Worm (Caenorhabditis elegans): Measurements from ENCODE around the gene srv-27.
"Not testable (repeated sequence)": the region's sequence is repeated elsewhere in the genome, so short reads cannot be mapped to it uniquely, and the experiment has no call there.

srv-27 gene

ce11 chrIV:6317357-6317756 is 19.2 kb upstream of the srv-27 start, which contains the start of gene Y73B6BL.12:
Gene Y73B6BL.12, minus strand, starts transcription at chrIV:6317457.
- TF ChIP-seq hlh-30 (tag; optimal IDR thresholded peaks at IDR 0.05; ENCODE audit: insufficient read depth); rbr-2 (tag; optimal IDR thresholded peaks at IDR 0.05); dmd-9 (GFP tag; IDR thresholded peaks at IDR 0.05): not testable (repeated sequence)

DNA sequence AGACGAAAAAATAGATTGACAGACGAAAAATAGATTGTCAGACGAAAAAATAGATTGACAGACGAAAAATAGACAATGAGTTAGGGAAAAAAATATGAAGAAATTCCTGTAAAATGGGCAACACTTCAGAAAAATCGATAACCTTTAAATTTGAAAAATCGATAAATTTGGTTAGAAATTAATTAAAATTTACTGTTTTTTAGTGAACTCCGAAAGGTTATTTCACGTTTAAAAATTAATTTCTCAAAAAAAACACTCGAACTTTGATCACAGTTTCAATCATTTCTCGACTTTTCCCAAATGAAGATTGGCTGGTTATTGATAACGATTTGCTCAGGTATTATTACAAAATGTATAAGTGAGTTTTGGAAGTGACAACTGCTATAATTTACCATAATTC is 9.3 kb upstream of the srv-27 start, which contains the start of gene csp-2:
TSS of gene csp-2 (plus strand) at position 301 of the 400 bp plus-strand sequence.
- TF ChIP-seq R02D3.7 (tag; optimal IDR thresholded peaks at IDR 0.05) (no peak), spr-3 (GFP tag; optimal IDR thresholded peaks at IDR 0.05) (no peak), ztf-11 (tag; optimal IDR thresholded peaks at IDR 0.05) (no peak), ceh-28 (tag; optimal IDR thresholded peaks at IDR 0.05) (peak; percentile 23)

DNA sequence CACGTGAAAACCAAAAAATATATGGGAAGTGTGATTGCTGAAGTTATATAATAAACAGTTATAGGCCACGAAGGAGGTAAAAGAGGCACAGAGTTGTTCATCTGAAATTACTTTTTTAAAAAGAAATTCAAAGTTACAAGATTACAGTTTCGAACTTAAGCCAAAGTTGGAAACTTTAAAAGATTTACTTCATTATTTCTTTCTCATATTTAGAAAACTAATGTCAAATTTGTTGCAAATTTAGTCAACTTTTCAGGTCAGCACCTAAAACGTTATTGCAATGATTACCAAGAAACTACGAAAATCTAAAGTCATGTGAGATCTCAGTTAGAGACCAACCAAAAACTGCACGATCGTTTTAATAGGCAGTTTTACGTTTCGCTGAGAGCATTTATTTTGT is 5.5 kb upstream of the srv-27 start, which contains the start of gene srv-25:
TSS of gene srv-25 (minus strand) at position 101 of the 400 bp plus-strand sequence.
- TF ChIP-seq ceh-20 (GFP tag; IDR thresholded peaks at IDR 0.05), result no peak
- TF ChIP-seq gei-8 (GFP tag; optimal IDR thresholded peaks at IDR 0.05), result no peak
- TF ChIP-seq nhr-77 (tag; optimal IDR thresholded peaks at IDR 0.05), result no peak
- no peak for TF ChIP-seq Y105C5A.15 (GFP tag; IDR thresholded peaks at IDR 0.05)
- no peak for TF ChIP-seq ceh-28 (tag; optimal IDR thresholded peaks at IDR 0.05)
- TF ChIP-seq vab-7 (GFP tag; IDR thresholded peaks at IDR 0.05), result no peak
- TF ChIP-seq F44E2.7 (GFP tag; IDR thresholded peaks at IDR 0.05), result no peak
- no peak for TF ChIP-seq hif-1 (tag; optimal IDR thresholded peaks at IDR 0.05)
- TF ChIP-seq ceh-32 (tag; optimal IDR thresholded peaks at IDR 0.05; ENCODE audit: poor library complexity), result no peak
- no peak for TF ChIP-seq zfp-2 (tag; optimal IDR thresholded peaks at IDR 0.05)
- TF ChIP-seq ZK337.2 (GFP tag; IDR thresholded peaks at IDR 0.05), result no peak
- TF ChIP-seq lsy-2 (tag; optimal IDR thresholded peaks at IDR 0.05), result no peak
- TF ChIP-seq T26A8.4 (GFP tag; IDR thresholded peaks at IDR 0.05), result no peak
- no peak for TF ChIP-seq mep-1 (tag; optimal IDR thresholded peaks at IDR 0.05)
- TF ChIP-seq ceh-82 (tag; optimal IDR thresholded peaks at IDR 0.05), result no peak
- TF ChIP-seq ztf-11 (tag; optimal IDR thresholded peaks at IDR 0.05), result no peak
- TF ChIP-seq skn-1 (tag; optimal IDR thresholded peaks at IDR 0.05), result no peak
- TF ChIP-seq F26F4.8 (GFP tag; conservative IDR thresholded peaks at IDR 0.05), result no peak
- TF ChIP-seq unc-39 (tag; optimal IDR thresholded peaks at IDR 0.05), result no peak
- TF ChIP-seq spr-3 (GFP tag; optimal IDR thresholded peaks at IDR 0.05), result no peak

- no peak for TF ChIP-seq dmd-6 (GFP tag; IDR thresholded peaks at IDR 0.05)
- TF ChIP-seq ztf-11 (tag; optimal IDR thresholded peaks at IDR 0.05), result no peak
- no peak for TF ChIP-seq unc-39 (tag; optimal IDR thresholded peaks at IDR 0.05)
- no peak for TF ChIP-seq lin-15B (tag; optimal IDR thresholded peaks at IDR 0.05)
- no peak for TF ChIP-seq rbr-2 (tag; optimal IDR thresholded peaks at IDR 0.05)
These were observed 3.6 kb upstream of the srv-27 start, which contains the start of gene srv-26 for ce11 chrIV:6301764-6302163. Gene srv-26, minus strand, starts transcription at chrIV:6301864.

- TF ChIP-seq nhr-28 (tag; optimal IDR thresholded peaks at IDR 0.05) (no peak), unc-62 (GFP tag; optimal IDR thresholded peaks at IDR 0.05 in 1 of 2) (peak in 1 of 2 experiments; percentile 96), unc-62 (tag; optimal IDR thresholded peaks at IDR 0.05) (no peak)
These were observed 1.4 kb upstream of the srv-27 start for ce11 chrIV:6299523-6299922.

DNA sequence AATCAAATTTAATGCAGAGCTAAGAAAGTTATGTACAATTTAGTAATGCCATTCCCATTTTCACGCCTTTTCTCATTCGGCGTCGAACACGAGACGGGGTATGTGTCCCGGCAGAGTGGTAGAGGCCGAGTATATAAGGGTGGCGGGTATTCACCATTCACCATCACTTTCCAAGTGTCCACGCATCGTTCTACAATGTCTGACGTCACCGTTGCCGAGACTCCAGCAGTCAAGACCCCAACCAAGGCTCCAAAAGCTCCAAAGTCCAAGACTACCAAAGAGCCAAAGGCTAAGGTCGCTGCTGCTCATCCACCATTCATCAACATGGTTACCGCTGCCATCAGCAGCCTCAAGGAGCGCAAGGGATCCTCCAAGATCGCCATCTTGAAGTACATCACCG is 4.1 kb downstream of the srv-27 start, which contains the start of gene hil-2:
TSS of gene hil-2 (plus strand) at position 160 of the 400 bp plus-strand sequence.
- no peak for TF ChIP-seq nhr-102 (tag; optimal IDR thresholded peaks at IDR 0.05)
- TF ChIP-seq F37D6.2 (tag; optimal IDR thresholded peaks at IDR 0.05), result no peak
- no peak for TF ChIP-seq egl-43 (GFP tag; IDR thresholded peaks at IDR 0.05)
- TF ChIP-seq dve-1 (tag; optimal IDR thresholded peaks at IDR 0.05; ENCODE audit: insufficient read depth), result peak; percentile 4
- peak in 1 of 2 experiments; percentile 66 for TF ChIP-seq unc-62 (GFP tag; optimal IDR thresholded peaks at IDR 0.05 in 1 of 2)
- no peak for TF ChIP-seq unc-62 (tag; optimal IDR thresholded peaks at IDR 0.05)
- TF ChIP-seq snpc-1.2 (GFP tag; IDR thresholded peaks at IDR 0.05), result 0 out of 2 replicates have a peak, but pooled peaks have one; percentile 27

Measured in whole organism, L4 larva.